Fruit fly (Drosophila melanogaster): ENCODE results near the gene CG4367.

Gene CG4367

dm6 chr3R:20257180-20257936, 47.4 kb downstream of the CG4367 start (continued):
- TF ChIP-seq ranshi (GFP tag; IDR thresholded peaks at IDR 0.05): 0 out of 2 replicates have a peak, but pooled peaks have one; percentile 32
- no peak for TF ChIP-seq CG6272 (GFP tag; IDR thresholded peaks at IDR 0.05)
- no peak for TF ChIP-seq ase (GFP tag; IDR thresholded peaks at IDR 0.05)
- TF ChIP-seq Scr (GFP tag; IDR thresholded peaks at IDR 0.05; ENCODE audit: partially characterized antibody): 0 out of 2 replicates have a peak, but pooled peaks have one; percentile 18
- TF ChIP-seq CG1792 (GFP tag; optimal IDR thresholded peaks at IDR 0.05): no peak
- no peak for TF ChIP-seq CG2889 (GFP tag; IDR thresholded peaks at IDR 0.05)
- peak; percentile 61 for TF ChIP-seq sens (GFP tag)
- TF ChIP-seq CG10321 (GFP tag; IDR thresholded peaks at IDR 0.05): no peak
- TF ChIP-seq bigmax (GFP tag; optimal IDR thresholded peaks at IDR 0.05): no peak
- TF ChIP-seq CG17361 (GFP tag; IDR thresholded peaks at IDR 0.05): no peak
- TF ChIP-seq nom (GFP tag; optimal IDR thresholded peaks at IDR 0.05): peak; percentile 87
- TF ChIP-seq CG7786 (GFP tag; optimal IDR thresholded peaks at IDR 0.05): no peak
- no peak for TF ChIP-seq CG32767 (GFP tag; IDR thresholded peaks at IDR 0.05)

DNA sequence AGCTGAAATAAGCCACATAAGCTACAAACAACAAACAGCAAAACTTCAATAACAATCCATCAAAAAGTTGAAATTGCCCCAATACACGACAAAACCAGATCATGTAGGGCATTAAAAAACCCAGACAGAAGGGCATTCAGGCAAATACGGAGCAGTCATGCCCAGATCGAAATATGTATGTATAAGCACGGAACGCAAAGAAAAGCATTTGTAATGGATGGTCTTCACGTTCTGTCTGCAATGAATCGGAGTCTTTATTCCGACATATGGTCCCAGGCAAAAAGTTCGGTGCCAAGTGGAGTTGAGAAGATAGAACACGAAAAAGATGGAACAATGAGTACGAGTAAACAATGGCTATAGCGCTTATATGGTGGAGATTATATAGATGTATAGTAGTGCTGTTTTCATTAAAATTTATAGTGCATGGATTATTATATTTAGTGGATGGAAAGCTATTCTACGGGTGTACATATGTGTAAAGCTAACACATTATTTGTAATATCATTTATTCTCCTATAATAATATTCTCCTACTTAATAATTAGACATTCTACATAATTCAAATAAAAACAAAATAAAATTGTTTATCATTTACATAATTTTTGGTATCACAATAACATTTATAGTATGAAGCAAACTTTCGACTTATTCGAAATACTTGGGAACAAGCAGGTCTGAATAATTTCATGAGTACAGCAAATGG, 48.3 kb downstream of the CG4367 start:
- TF ChIP-seq CG13894 (tag; optimal IDR thresholded peaks at IDR 0.05) (peak; percentile 93), Stat92E (GFP tag; optimal IDR thresholded peaks at IDR 0.05) (no peak), twi (tag; optimal IDR thresholded peaks at IDR 0.05) (peak; percentile 32), CG2199 (GFP tag; IDR thresholded peaks at IDR 0.05) (peak; percentile 93), tll (GFP tag; optimal IDR thresholded peaks at IDR 0.05) (no peak), cato (GFP tag; optimal IDR thresholded peaks at IDR 0.05; ENCODE audit: borderline replicate concordance) (no peak), CG6254 (GFP tag; optimal IDR thresholded peaks at IDR 0.05) (no peak), chinmo (GFP tag; IDR thresholded peaks at IDR 0.05; ENCODE audit: partially characterized antibody) (0 out of 4 replicates have a peak, but pooled peaks have one; percentile 34), CG10274 (GFP tag; optimal IDR thresholded peaks at IDR 0.05) (peak; percentile 65)

DNA sequence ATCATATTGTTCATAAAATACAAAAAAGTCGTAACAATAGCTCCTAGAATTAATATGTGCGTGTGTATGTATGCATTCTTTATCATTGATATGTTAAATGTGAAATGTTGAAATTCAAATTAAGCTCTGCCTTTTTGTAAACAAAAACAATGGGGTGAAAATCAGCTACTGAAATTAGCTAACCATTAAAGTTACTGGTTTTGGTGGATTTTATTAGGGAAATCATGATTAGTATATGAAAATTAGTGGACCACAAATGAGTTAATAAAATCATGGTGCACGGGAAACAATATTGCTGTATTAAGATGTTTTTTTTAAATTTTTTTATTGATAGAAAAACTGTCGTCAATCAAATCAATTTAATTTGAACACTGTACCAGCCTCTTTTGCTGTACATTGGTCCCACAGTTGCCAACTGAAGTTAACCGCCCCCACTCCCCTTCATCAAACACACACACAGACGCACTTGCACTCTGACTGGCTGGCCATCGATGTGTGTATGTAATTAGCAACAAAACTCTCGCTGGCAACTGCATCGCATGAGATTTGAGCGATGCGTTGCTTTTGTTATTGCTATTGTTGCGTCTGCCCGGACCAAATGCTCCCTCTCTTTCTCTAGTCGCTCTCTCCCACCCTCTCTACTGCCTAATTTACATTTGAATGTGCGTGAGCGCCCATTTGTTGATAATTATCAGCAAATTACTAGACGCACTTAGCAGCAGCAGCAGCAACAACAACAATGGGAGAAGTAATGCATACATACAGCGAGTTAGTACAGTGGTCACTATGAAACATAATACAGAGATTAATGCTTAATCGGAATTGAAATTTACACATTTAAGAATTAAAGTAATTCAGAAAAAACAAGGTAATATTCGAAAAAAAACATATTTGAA, 50.3 kb downstream of the CG4367 start:
- TF ChIP-seq CG4424 (GFP tag; optimal IDR thresholded peaks at IDR 0.05): no peak
- TF ChIP-seq Fer2 (tag; optimal IDR thresholded peaks at IDR 0.05): no peak
- no peak for TF ChIP-seq CG12659 (GFP tag; optimal IDR thresholded peaks at IDR 0.05)
- no peak for TF ChIP-seq dm (GFP tag; optimal IDR thresholded peaks at IDR 0.05)
- no peak for TF ChIP-seq CG2202 (tag; optimal IDR thresholded peaks at IDR 0.05)
- TF ChIP-seq sima (GFP tag; optimal IDR thresholded peaks at IDR 0.05): no peak
- no peak for TF ChIP-seq grn (GFP tag; optimal IDR thresholded peaks at IDR 0.05)
- TF ChIP-seq nmo (GFP tag; optimal IDR thresholded peaks at IDR 0.05): peak; percentile 0
- TF ChIP-seq CG14050 (GFP tag; IDR thresholded peaks at IDR 0.05): no peak
- no peak for TF ChIP-seq Mad (GFP tag; optimal IDR thresholded peaks at IDR 0.05)
- TF ChIP-seq CG6689 (GFP tag; IDR thresholded peaks at IDR 0.05): peak; percentile 18; the same call in 1 of the 2 replicates
- TF ChIP-seq repo (GFP tag; optimal IDR thresholded peaks at IDR 0.05): no peak
- no peak for TF ChIP-seq dan (GFP tag; IDR thresholded peaks at IDR 0.05)
- no peak for TF ChIP-seq bab2 (GFP tag; optimal IDR thresholded peaks at IDR 0.05)
- no peak for TF ChIP-seq Dip3 (GFP tag; optimal IDR thresholded peaks at IDR 0.05)
- TF ChIP-seq her (GFP tag; optimal IDR thresholded peaks at IDR 0.05): no peak
- TF ChIP-seq CG17186 (GFP tag; optimal IDR thresholded peaks at IDR 0.05): no peak
- TF ChIP-seq CG10274 (GFP tag; optimal IDR thresholded peaks at IDR 0.05): no peak
- no peak for TF ChIP-seq ci (GFP tag; IDR thresholded peaks at IDR 0.05)
- no peak for TF ChIP-seq Hey (tag; optimal IDR thresholded peaks at IDR 0.05)
- TF ChIP-seq vfl (GFP tag; optimal IDR thresholded peaks at IDR 0.05): no peak
- no peak for TF ChIP-seq E2f2 (GFP tag; IDR thresholded peaks at IDR 0.05)
- no peak for TF ChIP-seq btn (GFP tag; optimal IDR thresholded peaks at IDR 0.05)
- TF ChIP-seq ttk (GFP tag; IDR thresholded peaks at IDR 0.05): no peak
